Worm (Caenorhabditis elegans) whole organism, L4/young adult: ENCODE data around the gene dvc-1.
"Not testable (repeated sequence)": the region's sequence is repeated elsewhere in the genome, so short reads cannot be mapped to it uniquely, and the experiment has no call there.

Source experiments
- W03F9.2 ChIP-seq: fragments of 150-350 bp; optimal IDR thresholded peaks from 2 replicates; lab custom pipeline; 2014; ENCODE audit warnings: missing biosample characterization, missing genetic modification characterization
- dao-5 ChIP-seq: sonication (generic microtip); optimal IDR thresholded peaks from 2 replicates; lab custom pipeline; 2016; ENCODE audit warnings: missing genotype, missing genetic modification characterization, moderate library complexity, missing compliant biosample characterization
- him-1 ChIP-seq: sonication (generic microtip); optimal IDR thresholded peaks from 2 replicates; lab custom pipeline; 2016; ENCODE audit warnings: missing genotype, missing genetic modification reagents, missing genetic modification characterization, missing compliant biosample characterization

dvc-1 gene

DNA sequence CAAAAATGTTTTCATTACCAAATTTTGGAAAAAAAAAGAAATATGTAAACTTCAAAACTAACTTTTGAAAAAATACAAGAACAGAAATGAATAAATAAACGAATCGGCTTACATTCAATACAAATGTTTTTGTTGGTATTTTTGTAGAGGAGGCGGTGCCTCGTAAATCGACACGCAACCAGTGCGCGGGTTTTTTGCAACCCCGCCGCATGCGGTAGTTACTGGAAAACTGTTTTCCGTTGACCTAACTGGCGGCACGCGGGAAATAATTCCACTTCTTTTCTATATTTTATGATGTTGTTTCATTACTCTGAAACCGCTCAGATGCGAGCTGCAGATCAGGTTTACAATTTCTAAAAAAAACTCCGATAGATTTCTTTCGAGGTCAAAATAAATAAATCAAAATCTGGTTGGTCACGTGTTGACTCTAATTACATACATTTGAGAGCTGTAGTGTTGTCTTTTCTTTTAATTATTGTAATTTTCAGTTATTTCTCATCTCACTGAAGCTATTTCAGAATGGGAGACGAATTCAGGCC lies at the start of gene dvc-1, which contains the start of gene ima-1:
Gene dvc-1, minus strand, starts transcription at position 145 of the 539 bp plus-strand sequence.
Gene ima-1, plus strand, starts transcription at position 489 of the 539 bp plus-strand sequence.
- no peak for TF ChIP-seq dao-5 (tag; lab: Kevin White, UChicago)
- TF ChIP-seq W03F9.2: no peak
- no peak for TF ChIP-seq him-1 (tag; lab: Kevin White, UChicago)

DNA sequence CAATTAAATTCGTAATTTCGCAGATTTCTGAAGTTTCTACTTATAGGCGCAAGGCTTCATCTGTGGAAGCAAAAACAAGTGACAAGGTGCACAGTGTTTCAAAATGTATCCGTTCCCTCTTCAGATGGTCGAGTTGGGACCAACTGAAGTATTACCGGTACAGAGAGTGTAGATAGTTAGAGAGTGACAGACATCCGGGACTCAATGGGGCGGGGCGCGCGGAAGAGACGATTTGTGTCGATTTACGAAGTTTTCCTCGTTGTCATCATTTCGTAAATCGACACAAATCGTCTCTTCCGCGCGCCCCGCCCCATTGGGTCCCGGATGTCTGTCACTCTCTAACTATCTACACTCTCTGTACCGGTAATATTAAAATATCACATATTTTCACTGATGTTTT lies 47.0 kb upstream of the dvc-1 start, which contains the start of gene C03E10.3:
Gene C03E10.3, plus strand, starts transcription at position 301 of the 400 bp plus-strand sequence.
- not testable (repeated sequence) for TF ChIP-seq W03F9.2; him-1 (tag; lab: Kevin White, UChicago); dao-5 (tag; lab: Kevin White, UChicago)

DNA sequence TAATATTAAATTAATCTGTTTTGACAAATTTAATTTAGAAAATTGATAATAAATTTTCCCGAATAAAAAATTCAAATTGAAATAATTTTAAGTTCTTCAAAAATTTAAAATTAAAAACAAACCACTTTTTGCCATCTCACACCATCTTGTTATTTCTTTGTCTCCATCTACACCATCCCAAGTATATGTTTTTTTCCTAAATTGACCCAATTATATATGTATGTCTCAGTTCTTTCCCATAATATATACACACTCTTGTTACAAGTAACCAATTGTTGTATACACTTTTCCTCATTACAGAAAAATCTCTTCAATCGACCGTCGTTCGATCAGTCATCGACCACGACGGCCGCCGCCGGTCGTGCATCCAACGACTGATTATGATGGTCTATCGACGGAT lies 43.1 kb upstream of the dvc-1 start, which contains the start of gene gly-20:
Gene gly-20, plus strand, starts transcription at position 301 of the 400 bp plus-strand sequence.
- no peak for TF ChIP-seq him-1 (tag; lab: Kevin White, UChicago)
- no peak for TF ChIP-seq W03F9.2
- TF ChIP-seq dao-5 (tag; lab: Kevin White, UChicago): no peak

DNA sequence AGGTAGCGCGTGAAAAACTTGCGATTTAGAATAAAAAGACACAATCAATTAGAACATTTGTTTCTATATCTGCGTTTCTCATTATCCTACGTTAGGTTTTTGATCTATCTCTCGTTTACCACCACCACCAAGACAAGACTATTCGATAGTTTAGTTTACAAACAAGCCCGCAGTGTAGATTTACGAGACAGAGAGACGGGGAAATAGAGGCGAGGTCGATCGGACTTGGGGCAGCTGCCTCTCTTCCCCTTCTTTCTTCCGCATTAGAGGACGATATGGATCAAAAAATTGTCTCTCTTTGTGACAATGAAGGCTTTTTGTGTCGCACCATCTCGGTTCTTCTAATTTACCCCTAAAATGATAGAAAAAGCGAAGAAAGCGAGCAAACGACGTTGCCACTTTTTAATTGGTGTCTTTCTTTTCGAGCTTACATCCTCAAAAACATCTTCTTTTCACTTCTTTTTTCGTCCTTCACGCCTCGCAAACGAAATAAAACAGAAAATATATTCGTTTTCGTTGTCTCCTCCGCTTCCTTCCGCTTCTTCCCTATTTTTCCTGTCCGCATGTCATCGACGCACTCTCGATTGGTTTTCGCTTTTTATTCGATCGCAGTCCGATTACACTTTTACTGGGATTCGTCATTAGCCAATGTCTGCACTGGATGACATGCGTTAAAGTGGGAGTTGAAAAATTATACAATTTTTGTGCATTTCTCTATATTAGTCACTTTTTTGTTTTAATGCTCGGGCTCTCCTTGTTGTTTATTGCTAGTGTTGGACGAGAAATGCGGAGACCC lies 42.5 kb upstream of the dvc-1 start:
- no peak for TF ChIP-seq dao-5 (tag; lab: Kevin White, UChicago)
- no peak for TF ChIP-seq him-1 (tag; lab: Kevin White, UChicago)
- TF ChIP-seq W03F9.2: no peak

DNA sequence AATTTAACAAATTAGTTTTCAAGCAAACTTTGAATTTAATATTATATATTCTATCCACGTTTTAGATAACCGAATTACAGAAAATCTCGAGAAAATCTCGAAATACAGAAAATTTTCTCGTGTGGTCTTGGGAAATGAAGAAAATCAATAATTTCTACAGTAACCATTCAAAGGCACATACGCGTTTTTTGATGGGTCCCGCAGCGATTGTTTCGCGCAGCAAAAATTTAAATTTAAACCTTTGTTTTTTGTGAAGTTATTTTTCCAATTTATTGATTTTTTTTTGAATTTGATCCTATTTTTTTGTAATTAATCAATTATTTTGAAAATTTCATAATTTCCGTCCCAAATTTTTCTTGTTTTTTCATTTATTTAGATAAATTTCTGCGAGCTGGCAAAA lies 40.4 kb upstream of the dvc-1 start:
- no peak for TF ChIP-seq him-1 (tag; lab: Kevin White, UChicago)
- no peak for TF ChIP-seq W03F9.2
- TF ChIP-seq dao-5 (tag; lab: Kevin White, UChicago): no peak

DNA sequence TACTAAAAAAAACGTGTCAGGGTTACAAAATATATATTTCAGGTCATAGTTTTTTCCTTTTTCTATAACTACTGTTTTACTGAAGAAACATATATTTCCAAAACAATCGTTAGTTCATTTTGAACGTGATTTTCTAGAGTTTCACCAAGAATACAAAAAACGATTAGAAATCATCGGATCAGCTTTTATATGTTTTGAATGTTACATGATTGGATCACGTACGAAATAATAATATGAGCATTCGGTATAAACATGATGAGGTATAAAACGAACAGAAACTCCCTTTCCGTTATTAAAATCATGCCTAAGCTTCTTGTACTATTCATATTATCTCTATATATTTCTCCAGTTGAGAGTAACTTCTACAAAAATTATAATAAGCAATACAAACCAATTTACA lies 33.7 kb upstream of the dvc-1 start, which contains the start of gene clec-223:
Gene clec-223, plus strand, starts transcription at position 301 of the 400 bp plus-strand sequence.
- no peak for TF ChIP-seq W03F9.2
- TF ChIP-seq dao-5 (tag; lab: Kevin White, UChicago): no peak
- no peak for TF ChIP-seq him-1 (tag; lab: Kevin White, UChicago)

DNA sequence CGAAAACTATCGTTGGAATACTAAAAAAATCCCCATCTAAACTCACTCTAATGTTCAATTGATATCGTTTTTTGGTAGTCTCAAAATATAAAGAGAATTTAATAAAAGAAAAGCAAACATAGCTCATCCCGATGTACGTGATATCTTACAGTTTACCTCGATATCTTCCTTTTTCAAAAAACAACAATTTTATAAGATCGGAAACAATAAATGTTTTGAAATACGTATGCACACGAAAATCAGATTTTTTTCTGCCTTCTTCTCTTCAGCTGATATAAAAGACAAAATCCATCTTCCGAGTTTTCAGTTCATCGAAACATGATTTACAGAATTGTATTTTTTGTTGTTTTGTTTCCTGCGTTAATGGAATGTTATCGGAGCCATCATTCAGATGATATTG lies 31.9 kb upstream of the dvc-1 start, which contains the start of gene clec-222:
Gene clec-222, plus strand, starts transcription at position 301 of the 400 bp plus-strand sequence.
- TF ChIP-seq him-1 (tag; lab: Kevin White, UChicago) (no peak), W03F9.2 (no peak), dao-5 (tag; lab: Kevin White, UChicago) (no peak)

DNA sequence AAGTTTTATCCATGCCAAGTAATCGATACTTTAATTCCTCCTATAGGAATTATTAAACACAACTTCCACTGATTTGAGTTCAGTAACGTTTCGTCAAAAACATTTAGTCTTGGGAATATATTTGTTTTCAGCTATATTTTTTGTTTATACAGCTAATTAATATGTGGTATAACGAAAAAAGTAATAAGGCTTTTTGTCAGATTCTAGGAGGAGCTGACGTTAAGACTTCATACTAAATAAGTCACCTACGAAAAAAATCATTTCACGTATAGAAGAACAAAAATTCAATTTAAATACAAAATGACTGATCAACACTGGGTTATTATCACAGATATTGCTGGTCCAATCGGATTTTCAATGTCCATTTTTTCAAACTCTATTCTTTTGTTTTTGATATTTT lies 29.7 kb upstream of the dvc-1 start, which contains the start of gene str-115:
Gene str-115, plus strand, starts transcription at position 301 of the 400 bp plus-strand sequence.
- TF ChIP-seq W03F9.2 (no peak), dao-5 (tag; lab: Kevin White, UChicago) (no peak), him-1 (tag; lab: Kevin White, UChicago) (no peak)

DNA sequence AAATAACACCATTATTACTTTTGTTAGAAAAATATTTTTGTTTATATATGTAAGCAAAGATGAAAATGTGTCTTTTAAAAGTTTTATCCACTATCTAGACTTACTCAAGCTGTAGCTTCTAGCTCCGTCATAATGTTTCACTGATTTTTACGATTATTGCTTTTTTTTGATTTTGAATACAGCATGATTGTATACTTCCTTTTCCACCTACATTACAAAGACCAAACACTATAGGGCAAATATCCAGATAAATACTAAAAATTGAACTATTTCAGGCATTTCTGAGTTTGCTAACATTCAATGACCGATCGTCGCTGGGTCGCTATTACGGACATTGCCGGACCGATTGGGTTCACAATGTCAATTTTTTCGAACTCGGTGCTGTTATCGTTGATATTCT lies 27.6 kb upstream of the dvc-1 start, which contains the start of gene str-116:
Gene str-116, plus strand, starts transcription at position 301 of the 400 bp plus-strand sequence.
- TF ChIP-seq W03F9.2 (no peak), dao-5 (tag; lab: Kevin White, UChicago) (no peak), him-1 (tag; lab: Kevin White, UChicago) (no peak)

DNA sequence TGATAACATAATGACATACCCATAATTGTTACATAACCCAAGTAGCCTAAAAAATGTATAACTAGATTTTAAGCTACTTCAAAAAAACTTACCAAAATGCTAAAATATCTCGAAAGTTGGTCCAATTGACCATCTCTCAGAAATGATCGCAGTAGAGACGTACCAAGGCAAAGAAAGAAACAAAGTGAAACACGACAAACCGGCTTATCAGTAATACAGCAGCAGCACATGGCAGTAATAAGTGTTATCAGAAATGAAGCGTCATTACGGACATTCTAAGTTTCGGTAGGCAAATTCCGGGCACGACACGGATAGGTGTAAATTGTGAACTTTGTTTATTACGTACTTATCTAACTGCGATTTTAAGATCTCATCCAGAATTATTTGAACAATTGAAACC lies 26.4 kb upstream of the dvc-1 start, which contains the start of gene cln-3.1:
Gene cln-3.1, minus strand, starts transcription at position 171 of the 400 bp plus-strand sequence.
- TF ChIP-seq W03F9.2 (no peak), dao-5 (tag; lab: Kevin White, UChicago) (no peak), him-1 (tag; lab: Kevin White, UChicago) (no peak)

DNA sequence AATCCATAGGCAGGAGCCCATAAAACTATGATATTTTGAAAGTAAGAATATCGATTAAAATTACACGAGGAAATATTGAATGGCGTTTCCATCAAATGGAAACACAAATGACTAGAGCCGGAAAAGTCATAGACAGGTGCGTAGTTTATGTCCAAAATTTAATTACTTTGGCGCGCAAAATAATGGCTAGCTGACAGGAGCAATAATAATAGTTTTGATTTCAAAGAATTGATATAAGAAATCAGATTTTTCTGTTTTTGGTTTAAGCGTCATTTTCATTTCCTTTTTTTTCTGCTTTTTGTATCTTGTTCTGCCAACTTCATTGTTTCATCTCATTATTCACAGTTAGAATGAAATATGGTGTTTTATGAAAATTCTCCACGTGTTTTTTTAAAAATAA lies 23.9 kb upstream of the dvc-1 start, which contains the start of gene F07B10.4:
Gene F07B10.4, minus strand, starts transcription at position 101 of the 400 bp plus-strand sequence.
- TF ChIP-seq dao-5 (tag; lab: Kevin White, UChicago): no peak

DNA sequence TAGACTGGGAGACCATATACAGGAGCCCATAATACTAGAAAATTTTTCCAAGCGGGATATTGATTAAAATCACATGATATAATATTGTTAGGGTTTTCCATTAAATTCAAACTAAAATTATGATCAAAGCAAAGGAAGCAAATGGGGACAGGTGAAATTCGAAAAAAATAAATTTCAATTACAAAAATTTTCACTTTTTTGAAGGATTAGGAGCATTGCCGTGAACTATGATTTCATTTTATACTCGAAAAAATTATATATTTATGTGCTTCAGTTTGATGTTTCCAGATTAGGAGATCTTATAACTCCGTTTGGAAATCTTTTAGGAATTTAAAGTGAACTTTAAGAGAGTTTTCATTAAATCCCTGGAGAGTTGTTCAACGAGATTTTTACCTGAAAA lies 21.5 kb upstream of the dvc-1 start, which contains the start of gene F07B10.7:
Gene F07B10.7, minus strand, starts transcription at position 101 of the 400 bp plus-strand sequence.
- TF ChIP-seq W03F9.2 (no peak), him-1 (tag; lab: Kevin White, UChicago) (no peak), dao-5 (tag; lab: Kevin White, UChicago) (no peak)

DNA sequence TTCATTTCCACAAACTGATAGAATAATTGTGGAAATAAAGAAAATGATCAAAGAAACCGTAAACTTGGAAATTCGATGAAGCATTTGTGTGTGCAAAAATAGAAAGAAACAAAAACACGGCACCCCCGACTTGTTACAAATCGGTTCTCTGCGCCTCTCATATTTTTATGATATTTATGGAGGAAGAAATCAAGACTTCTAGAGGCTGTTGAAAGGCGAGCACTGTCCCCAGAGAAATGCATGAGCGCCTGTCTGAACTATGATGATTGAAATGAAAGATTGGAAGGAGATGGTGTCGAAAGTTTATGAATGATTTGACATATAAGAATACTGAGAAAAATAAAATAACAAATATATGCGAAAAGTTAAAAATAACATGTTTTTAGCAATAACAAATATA lies 19.8 kb upstream of the dvc-1 start, which contains the start of gene lgc-36:
Gene lgc-36, minus strand, starts transcription at position 101 of the 400 bp plus-strand sequence.
- no peak for TF ChIP-seq him-1 (tag; lab: Kevin White, UChicago)
- no peak for TF ChIP-seq W03F9.2
- no peak for TF ChIP-seq dao-5 (tag; lab: Kevin White, UChicago)
